Fruit fly (Drosophila melanogaster): ENCODE results near the gene ppk22.

Gene ppk22

dm6 chr3R:24829887-24830351, 29.7 kb downstream of the ppk22 start, which contains the start of the genes Kaz and CG43273 (continued):
- TF ChIP-seq tin (GFP tag; optimal IDR thresholded peaks at IDR 0.05) (peak; percentile 52), mam (GFP tag; optimal IDR thresholded peaks at IDR 0.05) (peak; percentile 12), stc (GFP tag; IDR thresholded peaks at IDR 0.05) (0 out of 2 replicates have a peak, but pooled peaks have one; percentile 11), chn (GFP tag; optimal IDR thresholded peaks at IDR 0.05) (peak; percentile 17), vvl (GFP tag; IDR thresholded peaks at IDR 0.05) (peak; percentile 69), ssp (GFP tag; IDR thresholded peaks at IDR 0.05) (0 out of 2 replicates have a peak, but pooled peaks have one; percentile 27), Ets65A (GFP tag) (peak; percentile 87), CG12104 (GFP tag; optimal IDR thresholded peaks at IDR 0.05) (peak; percentile 0), CG2202 (tag; optimal IDR thresholded peaks at IDR 0.05) (peak; percentile 12), CG3838 (GFP tag; optimal IDR thresholded peaks at IDR 0.05) (peak; percentile 8), CG30020 (tag; optimal IDR thresholded peaks at IDR 0.05) (peak; percentile 68), CG12659 (GFP tag; optimal IDR thresholded peaks at IDR 0.05) (peak; percentile 68), CG1233 (GFP tag; optimal IDR thresholded peaks at IDR 0.05) (peak; percentile 22), Hsf (GFP tag; optimal IDR thresholded peaks at IDR 0.05) (peak; percentile 42), CG4328 (GFP tag; optimal IDR thresholded peaks at IDR 0.05) (peak; percentile 23), CG10431 (GFP tag; optimal IDR thresholded peaks at IDR 0.05) (no peak), CG2120 (GFP tag; optimal IDR thresholded peaks at IDR 0.05) (peak; percentile 67), CG18619 (GFP tag; optimal IDR thresholded peaks at IDR 0.05) (peak; percentile 36), CG6254 (GFP tag; optimal IDR thresholded peaks at IDR 0.05) (peak; percentile 7), CG14710 (tag; optimal IDR thresholded peaks at IDR 0.05) (peak; percentile 81), CG10654 (GFP tag; optimal IDR thresholded peaks at IDR 0.05) (peak; percentile 17), CG15514 (GFP tag; optimal IDR thresholded peaks at IDR 0.05) (peak; percentile 37), CG13287 (GFP tag; IDR thresholded peaks at IDR 0.05; ENCODE audit: partially characterized antibody) (peak; percentile 22; the same call in 1 of the 2 replicates), Ptx1 (GFP tag; IDR thresholded peaks at IDR 0.05) (peak; percentile 75), oc (tag; optimal IDR thresholded peaks at IDR 0.05) (peak; percentile 76), Hr3 (GFP tag; optimal IDR thresholded peaks at IDR 0.05) (peak; percentile 48), CG17328 (GFP tag; IDR thresholded peaks at IDR 0.05) (peak; percentile 33; the same call in 1 of the 2 replicates), lola (GFP tag; optimal IDR thresholded peaks at IDR 0.05) (peak in 1 of 3 experiments; percentile 65), CG17359 (tag; optimal IDR thresholded peaks at IDR 0.05) (peak; percentile 46), repo (GFP tag; optimal IDR thresholded peaks at IDR 0.05) (no peak), bowl (GFP tag; IDR thresholded peaks at IDR 0.05) (no peak), dimm (GFP tag; IDR thresholded peaks at IDR 0.05) (no peak), insv (GFP tag; optimal IDR thresholded peaks at IDR 0.05) (peak in 1 of 2 experiments; percentile 14), kay (GFP tag; optimal IDR thresholded peaks at IDR 0.05) (peak; percentile 26), zfh1 (GFP tag; IDR thresholded peaks at IDR 0.05) (peak; percentile 34; the same call in 1 of the 3 replicates), Chrac-16 (GFP tag; optimal IDR thresholded peaks at IDR 0.05) (peak; percentile 59), CG4404 (GFP tag; IDR thresholded peaks at IDR 0.05) (no peak)

dm6 chr3R:24828234-24828633, 31.4 kb downstream of the ppk22 start, which contains the start of gene RabX4:
TSS of gene RabX4 (minus strand) at chr3R:24828409.
- TF ChIP-seq CHES-1-like (GFP tag; optimal IDR thresholded peaks at IDR 0.05) (no peak), CG6683 (GFP tag; optimal IDR thresholded peaks at IDR 0.05) (no peak), mirr (GFP tag; optimal IDR thresholded peaks at IDR 0.05) (no peak), cad (GFP tag; optimal IDR thresholded peaks at IDR 0.05) (no peak), CG1647 (GFP tag; optimal IDR thresholded peaks at IDR 0.05) (no peak), Poxn (GFP tag; IDR thresholded peaks at IDR 0.05) (no peak), dysf (GFP tag; IDR thresholded peaks at IDR 0.05) (no peak), ase (GFP tag; IDR thresholded peaks at IDR 0.05) (no peak), fd96Cb (tag; optimal IDR thresholded peaks at IDR 0.05) (no peak), Sry-δ (GFP tag; optimal IDR thresholded peaks at IDR 0.05) (no peak), NK7.1 (GFP tag; optimal IDR thresholded peaks at IDR 0.05) (no peak), CG10543 (GFP tag; optimal IDR thresholded peaks at IDR 0.05) (no peak), sug (tag; optimal IDR thresholded peaks at IDR 0.05) (no peak), onecut (GFP tag; IDR thresholded peaks at IDR 0.05) (peak; percentile 100), sr (GFP tag; IDR thresholded peaks at IDR 0.05) (no peak), br (optimal IDR thresholded peaks at IDR 0.05) (no peak), CG9932 (GFP tag; IDR thresholded peaks at IDR 0.05) (no peak)
